Fruit fly (Drosophila melanogaster): ENCODE data around the gene CG6985.
A peak's percentile ranks its signal among the peaks of the same experiment; 100 is the strongest.

The CG6985 gene

dm6 chr3R:22750534-22750947 is 9.6 kb downstream of the CG6985 start, which contains the start of the genes rumi, CG7029 and Usp12-46 (continued):
- no peak for TF ChIP-seq fd64A (GFP tag; optimal IDR thresholded peaks at IDR 0.05)
- TF ChIP-seq CG4617 (GFP tag; optimal IDR thresholded peaks at IDR 0.05; ENCODE audit: borderline replicate concordance): peak; percentile 85
- TF ChIP-seq CG4424 (GFP tag; optimal IDR thresholded peaks at IDR 0.05): peak; percentile 88
- TF ChIP-seq CG17186 (GFP tag; optimal IDR thresholded peaks at IDR 0.05): peak; percentile 76
- peak; percentile 76 for TF ChIP-seq ttk (GFP tag; IDR thresholded peaks at IDR 0.05)
- no peak for TF ChIP-seq Sox100B (GFP tag; optimal IDR thresholded peaks at IDR 0.05)
- peak; percentile 58 for TF ChIP-seq CG34376 (GFP tag; optimal IDR thresholded peaks at IDR 0.05)
- no peak for TF ChIP-seq hth (optimal IDR thresholded peaks at IDR 0.05)
- peak; percentile 71 for TF ChIP-seq CG5245 (GFP tag; optimal IDR thresholded peaks at IDR 0.05)
- peak; percentile 85 for TF ChIP-seq da (GFP tag; optimal IDR thresholded peaks at IDR 0.05)
- no peak for TF ChIP-seq Hr39 (optimal IDR thresholded peaks at IDR 0.05)
- peak; percentile 84 for TF ChIP-seq CG9876 (GFP tag; optimal IDR thresholded peaks at IDR 0.05)
- TF ChIP-seq MTF-1 (GFP tag; optimal IDR thresholded peaks at IDR 0.05; ENCODE audit: borderline replicate concordance): peak; percentile 46
- TF ChIP-seq CG2678 (tag; optimal IDR thresholded peaks at IDR 0.05): no peak
- no peak for TF ChIP-seq D (optimal IDR thresholded peaks at IDR 0.05)
- TF ChIP-seq D (GFP tag; optimal IDR thresholded peaks at IDR 0.05): peak; percentile 69
- TF ChIP-seq CTCF (GFP tag; optimal IDR thresholded peaks at IDR 0.05): no peak
- peak; percentile 53; the same call in 1 of the 2 replicates for TF ChIP-seq Taf1 (GFP tag; IDR thresholded peaks at IDR 0.05)
- peak; percentile 89 for TF ChIP-seq zen (tag; optimal IDR thresholded peaks at IDR 0.05)
- peak; percentile 83 for TF ChIP-seq CG32772 (GFP tag; IDR thresholded peaks at IDR 0.05)
- TF ChIP-seq BEAF-32 (GFP tag; optimal IDR thresholded peaks at IDR 0.05): peak; percentile 87
- peak; percentile 77 for TF ChIP-seq H15 (GFP tag; IDR thresholded peaks at IDR 0.05)
- TF ChIP-seq PHDP (tag; optimal IDR thresholded peaks at IDR 0.05): peak; percentile 85
- TF ChIP-seq Xrp1 (GFP tag; IDR thresholded peaks at IDR 0.05): peak; percentile 88
- peak; percentile 80 for TF ChIP-seq Oli (tag; optimal IDR thresholded peaks at IDR 0.05)
- TF ChIP-seq unc-4 (GFP tag; IDR thresholded peaks at IDR 0.05; ENCODE audit: partially characterized antibody): peak; percentile 82
- TF ChIP-seq CG16815 (GFP tag; optimal IDR thresholded peaks at IDR 0.05): peak; percentile 79
- peak; percentile 81 for TF ChIP-seq CG10979 (tag; optimal IDR thresholded peaks at IDR 0.05)
- TF ChIP-seq CG7786 (GFP tag; optimal IDR thresholded peaks at IDR 0.05): peak; percentile 92
- TF ChIP-seq CG14050 (GFP tag; IDR thresholded peaks at IDR 0.05): peak; percentile 88
- TF ChIP-seq Sox102F (GFP tag; optimal IDR thresholded peaks at IDR 0.05): peak; percentile 86
- TF ChIP-seq tup (GFP tag; optimal IDR thresholded peaks at IDR 0.05): peak; percentile 38
- peak; percentile 73 for TF ChIP-seq CG13296 (GFP tag; optimal IDR thresholded peaks at IDR 0.05)
- peak; percentile 66 for TF ChIP-seq CG2202 (tag; optimal IDR thresholded peaks at IDR 0.05)
- peak; percentile 83 for TF ChIP-seq CG18619 (GFP tag; optimal IDR thresholded peaks at IDR 0.05)
- peak; percentile 81 for TF ChIP-seq gce (GFP tag; IDR thresholded peaks at IDR 0.05)
- TF ChIP-seq CG33213 (GFP tag; optimal IDR thresholded peaks at IDR 0.05): peak; percentile 90
- TF ChIP-seq Mrtf (GFP tag; IDR thresholded peaks at IDR 0.05): peak; percentile 69
- TF ChIP-seq CG1024 (GFP tag; IDR thresholded peaks at IDR 0.05): peak; percentile 73
- TF ChIP-seq tin (GFP tag; optimal IDR thresholded peaks at IDR 0.05): peak; percentile 87
- TF ChIP-seq mirr (GFP tag; optimal IDR thresholded peaks at IDR 0.05): peak; percentile 69
- no peak for TF ChIP-seq CG5180 (GFP tag; optimal IDR thresholded peaks at IDR 0.05)
- TF ChIP-seq CG30020 (tag; optimal IDR thresholded peaks at IDR 0.05): peak; percentile 65
- peak; percentile 71 for TF ChIP-seq CG4730 (GFP tag; IDR thresholded peaks at IDR 0.05)
- peak; percentile 81 for TF ChIP-seq CG34224 (GFP tag; IDR thresholded peaks at IDR 0.05; ENCODE audit: partially characterized antibody)
- peak; percentile 58 for TF ChIP-seq CG14860 (GFP tag; IDR thresholded peaks at IDR 0.05; ENCODE audit: partially characterized antibody)
- peak; percentile 68 for TF ChIP-seq CG17912 (GFP tag; optimal IDR thresholded peaks at IDR 0.05)
- peak in 1 of 2 experiments; percentile 58 for TF ChIP-seq Eip74EF (GFP tag; optimal IDR thresholded peaks at IDR 0.05)
- TF ChIP-seq Hsf (GFP tag; optimal IDR thresholded peaks at IDR 0.05): peak; percentile 92
- peak; percentile 87 for TF ChIP-seq Atf6 (GFP tag; IDR thresholded peaks at IDR 0.05)
- TF ChIP-seq CG11398 (GFP tag; optimal IDR thresholded peaks at IDR 0.05): peak; percentile 84
- TF ChIP-seq CG17829 (tag; optimal IDR thresholded peaks at IDR 0.05): peak; percentile 86
